Fruit fly (Drosophila melanogaster) whole organism, embryonic: ENCODE measurements around the gene BBIP1.

ENCODE experiments used
- Bdp1 ChIP-seq: fragments of 200-800 bp; sonication (Bioruptor generic); optimal IDR thresholded peaks from 3 replicates; lab custom pipeline; 2016; ENCODE audit warnings: missing biosample characterization, missing genetic modification characterization
- CG10366 ChIP-seq: fragments of 200-800 bp; sonication (Bioruptor generic); IDR thresholded peaks from 2 replicates; pipeline ENCODE4 v1.3.6; 2022; ENCODE audit warnings: missing biosample characterization, missing genetic modification characterization
- CG11560 ChIP-seq: fragments of 200-800 bp; sonication (Bioruptor generic); IDR thresholded peaks from 3 replicates; pipeline ENCODE4 v1.3.6; 2022; ENCODE audit warnings: missing biosample characterization, missing genetic modification characterization
- CG11696 ChIP-seq: fragments of 200-800 bp; sonication (Bioruptor generic); IDR thresholded peaks from 2 replicates; pipeline ENCODE4 v1.3.6; 2022; ENCODE audit warnings: missing biosample characterization, missing genetic modification characterization
- CG12744 ChIP-seq: fragments of 200-800 bp; sonication (Bioruptor generic); optimal IDR thresholded peaks from 2 replicates; lab custom pipeline; 2016; ENCODE audit warnings: missing biosample characterization, missing genetic modification characterization
- CG12942 ChIP-seq: fragments of 200-800 bp; sonication (Bioruptor generic); optimal IDR thresholded peaks from 3 replicates; lab custom pipeline; 2016; ENCODE audit warnings: missing biosample characterization, missing genetic modification characterization
- CG13775 ChIP-seq: fragments of 200-800 bp; sonication (Bioruptor generic); optimal IDR thresholded peaks from 3 replicates; lab custom pipeline; 2017; ENCODE audit warnings: missing biosample characterization, mild to moderate bottlenecking, missing genetic modification characterization
- CG17359 ChIP-seq: fragments of 200-800 bp; sonication (Bioruptor generic); optimal IDR thresholded peaks from 3 replicates; lab custom pipeline; 2018; ENCODE audit warnings: missing biosample characterization, mild to moderate bottlenecking, missing genetic modification characterization, moderate library complexity
- CG18619 ChIP-seq: fragments of 200-800 bp; sonication (Bioruptor generic); optimal IDR thresholded peaks from 3 replicates; lab custom pipeline; 2017; ENCODE audit warnings: missing biosample characterization, mild to moderate bottlenecking, missing genetic modification characterization
- CG2202 ChIP-seq: fragments of 200-800 bp; sonication (Bioruptor generic); optimal IDR thresholded peaks from 2 replicates; lab custom pipeline; 2018; ENCODE audit warnings: missing biosample characterization, mild to moderate bottlenecking, missing genetic modification characterization
- CG2678 ChIP-seq: fragments of 200-800 bp; sonication (Bioruptor generic); optimal IDR thresholded peaks from 3 replicates; lab custom pipeline; 2019; ENCODE audit warnings: missing biosample characterization, mild to moderate bottlenecking, missing genetic modification characterization, moderate library complexity
- CG2875 ChIP-seq: fragments of 200-800 bp; sonication (Bioruptor generic); optimal IDR thresholded peaks from 2 replicates; lab custom pipeline; 2017; ENCODE audit warnings: missing biosample characterization, mild to moderate bottlenecking, missing genetic modification characterization, missing genetic modification reagents
- CG2889 ChIP-seq: fragments of 200-800 bp; sonication (Bioruptor generic); IDR thresholded peaks from 3 replicates; pipeline ENCODE4 v1.3.6; 2022; ENCODE audit warnings: missing biosample characterization, missing genetic modification characterization
- CG30020 ChIP-seq: fragments of 200-800 bp; optimal IDR thresholded peaks from 2 replicates; lab custom pipeline; 2019; ENCODE audit warnings: missing biosample characterization, mild to moderate bottlenecking, missing genetic modification characterization, moderate library complexity
- CG31388 ChIP-seq: fragments of 200-800 bp; sonication (Bioruptor generic); optimal IDR thresholded peaks from 2 replicates; lab custom pipeline; 2016; ENCODE audit warnings: missing biosample characterization, missing genetic modification characterization
- CG32767 ChIP-seq: fragments of 200-800 bp; sonication (Bioruptor generic); IDR thresholded peaks from 2 replicates; pipeline ENCODE4 v1.3.6; 2022; ENCODE audit warnings: missing biosample characterization, missing genetic modification characterization
- CG3838 ChIP-seq: fragments of 200-800 bp; sonication (Bioruptor generic); optimal IDR thresholded peaks from 3 replicates; lab custom pipeline; 2016; ENCODE audit warnings: missing biosample characterization, missing genetic modification characterization
- CG3995 ChIP-seq: fragments of 200-800 bp; sonication (Bioruptor generic); optimal IDR thresholded peaks from 3 replicates; lab custom pipeline; 2016; ENCODE audit warnings: missing biosample characterization, missing genetic modification characterization
- CG6813 ChIP-seq: fragments of 200-800 bp; sonication (Bioruptor generic); optimal IDR thresholded peaks from 2 replicates; lab custom pipeline; 2017; ENCODE audit warnings: missing biosample characterization, missing genetic modification characterization, mild to moderate bottlenecking, moderate library complexity, missing genetic modification reagents
- CG7745 ChIP-seq: fragments of 200-800 bp; sonication (Bioruptor generic); optimal IDR thresholded peaks from 2 replicates; lab custom pipeline; 2018; ENCODE audit warnings: missing biosample characterization, mild to moderate bottlenecking, missing genetic modification characterization, moderate library complexity
- CG9932 ChIP-seq: fragments of 200-800 bp; sonication (Bioruptor generic); IDR thresholded peaks from 2 replicates; pipeline ENCODE4 v1.3.6; 2022; ENCODE audit warnings: missing biosample characterization, missing genetic modification characterization
- Camta ChIP-seq: fragments of 200-800 bp; sonication (Bioruptor generic); optimal IDR thresholded peaks from 2 replicates; lab custom pipeline; 2016; ENCODE audit warnings: missing biosample characterization, missing genetic modification characterization
- Hsf ChIP-seq: fragments of 200-800 bp; sonication (Bioruptor generic); optimal IDR thresholded peaks from 3 replicates; lab custom pipeline; 2016; ENCODE audit warnings: missing biosample characterization, missing genetic modification characterization
- Jarid2 ChIP-seq: fragments of 200-800 bp; sonication (Bioruptor generic); optimal IDR thresholded peaks from 3 replicates; lab custom pipeline; 2017; ENCODE audit warnings: mild to moderate bottlenecking, missing biosample characterization, missing genetic modification reagents, missing genetic modification characterization
- Oli ChIP-seq: fragments of 200-800 bp; sonication (Bioruptor generic); optimal IDR thresholded peaks from 2 replicates; lab custom pipeline; 2018; ENCODE audit warnings: missing biosample characterization, mild to moderate bottlenecking, missing genetic modification characterization, moderate library complexity
- Poxn ChIP-seq: fragments of 200-800 bp; sonication (Bioruptor generic); IDR thresholded peaks from 2 replicates; pipeline ENCODE4 v1.3.6; 2022; ENCODE audit warnings: missing biosample characterization, missing genetic modification characterization
- Scr ChIP-seq: fragments of 200-800 bp; sonication (Bioruptor generic); IDR thresholded peaks from 2 replicates; pipeline ENCODE4 v1.3.6; 2022; ENCODE audit warnings: missing biosample characterization, missing genetic modification characterization; ENCODE audit not compliant: partially characterized antibody
- TFAM ChIP-seq: fragments of 200-800 bp; sonication (Bioruptor generic); optimal IDR thresholded peaks from 2 replicates; lab custom pipeline; 2017; ENCODE audit warnings: missing biosample characterization, missing genetic modification characterization, inconsistent platforms
- Usf ChIP-seq: fragments of 200-800 bp; sonication (Bioruptor generic); optimal IDR thresholded peaks from 2 replicates; lab custom pipeline; 2017; ENCODE audit warnings: missing genotype, missing biosample characterization, missing genetic modification characterization
- Vsx1 ChIP-seq: fragments of 200-800 bp; sonication (Bioruptor generic); optimal IDR thresholded peaks from 2 replicates; lab custom pipeline; 2017; ENCODE audit warnings: missing biosample characterization, mild to moderate bottlenecking, missing genetic modification characterization, missing genetic modification reagents
- ac ChIP-seq: fragments of 200-800 bp; sonication (Bioruptor generic); optimal IDR thresholded peaks from 3 replicates; lab custom pipeline; 2017; ENCODE audit warnings: missing biosample characterization, mild to moderate bottlenecking, missing genetic modification characterization
- aop ChIP-seq: fragments of 200-800 bp; sonication (Bioruptor generic); IDR thresholded peaks from 2 replicates; pipeline ENCODE4 v1.3.6; 2022; ENCODE audit warnings: missing biosample characterization, missing genetic modification characterization
- btn ChIP-seq: fragments of 200-800 bp; sonication (Bioruptor generic); optimal IDR thresholded peaks from 2 replicates; lab custom pipeline; 2016; ENCODE audit warnings: missing biosample characterization, missing genetic modification characterization
- chn ChIP-seq: fragments of 200-800 bp; sonication (Bioruptor generic); optimal IDR thresholded peaks from 2 replicates; lab custom pipeline; 2016; ENCODE audit warnings: missing biosample characterization, missing genetic modification characterization
- danr ChIP-seq: fragments of 200-800 bp; sonication (Bioruptor generic); IDR thresholded peaks from 2 replicates; pipeline ENCODE4 v1.3.6; 2022; ENCODE audit warnings: missing biosample characterization, missing genetic modification characterization
- exex ChIP-seq: fragments of 200-800 bp; sonication (Bioruptor generic); optimal IDR thresholded peaks from 4 replicates; lab custom pipeline; 2018; ENCODE audit warnings: missing biosample characterization, mild to moderate bottlenecking, missing genetic modification characterization, moderate library complexity
- gem ChIP-seq: fragments of 200-800 bp; sonication (Bioruptor generic); optimal IDR thresholded peaks from 2 replicates; lab custom pipeline; 2019; ENCODE audit warnings: missing biosample characterization, mild to moderate bottlenecking, missing genetic modification characterization, moderate library complexity
- grn ChIP-seq: fragments of 200-800 bp; sonication (Bioruptor generic); optimal IDR thresholded peaks from 3 replicates; lab custom pipeline; 2017; ENCODE audit warnings: missing biosample characterization, missing genetic modification characterization
- gsb ChIP-seq: fragments of 200-800 bp; sonication (Bioruptor generic); IDR thresholded peaks from 2 replicates; pipeline ENCODE4 v1.3.6; 2022; ENCODE audit warnings: missing biosample characterization, missing genetic modification characterization
- luna ChIP-seq: fragments of 200-800 bp; sonication (Bioruptor generic); optimal IDR thresholded peaks from 2 replicates; lab custom pipeline; 2016; ENCODE audit warnings: missing biosample characterization, missing genetic modification characterization
- odd ChIP-seq: fragments of 200-800 bp; sonication (Bioruptor generic); optimal IDR thresholded peaks from 2 replicates; lab custom pipeline; 2017; ENCODE audit warnings: missing biosample characterization, mild to moderate bottlenecking, missing genetic modification characterization
- otp ChIP-seq: fragments of 200-800 bp; sonication (Bioruptor generic); IDR thresholded peaks from 3 replicates; pipeline ENCODE4, ENCODE4 v1.3.6; 2022; ENCODE audit warnings: missing biosample characterization, missing genetic modification characterization
- pita ChIP-seq: fragments of 200-800 bp; sonication (Bioruptor generic); optimal IDR thresholded peaks from 2 replicates; lab custom pipeline; 2017; ENCODE audit warnings: missing biosample characterization, mild to moderate bottlenecking, missing genetic modification characterization
- pnt ChIP-seq: fragments of 200-800 bp; sonication (Bioruptor generic); optimal IDR thresholded peaks from 3 replicates; lab custom pipeline; 2016; ENCODE audit warnings: missing biosample characterization, missing genetic modification characterization
- sens ChIP-seq: fragments of 200-800 bp; sonication (Bioruptor generic); peaks from one replicate; lab custom pipeline; 2016; ENCODE audit warnings: missing biosample characterization, missing genetic modification characterization
- sens-2 ChIP-seq: fragments of 200-800 bp; sonication (Bioruptor generic); IDR thresholded peaks from 2 replicates; pipeline ENCODE4 v1.3.6; 2022; ENCODE audit warnings: missing biosample characterization, missing genetic modification characterization
- ssp ChIP-seq: fragments of 200-800 bp; sonication (Bioruptor generic); IDR thresholded peaks from 2 replicates; pipeline ENCODE4 v1.3.6; 2022; ENCODE audit warnings: missing biosample characterization, missing genetic modification characterization
- stwl ChIP-seq: fragments of 200-800 bp; sonication (Bioruptor generic); optimal IDR thresholded peaks from 3 replicates; lab custom pipeline; 2018; ENCODE audit warnings: missing biosample characterization, mild to moderate bottlenecking, missing genetic modification characterization, moderate library complexity
- tap ChIP-seq: fragments of 200-800 bp; optimal IDR thresholded peaks from 3 replicates; lab custom pipeline; 2019; ENCODE audit warnings: missing biosample characterization, mild to moderate bottlenecking, missing genetic modification characterization, moderate library complexity
- trem ChIP-seq: fragments of 200-800 bp; optimal IDR thresholded peaks from 3 replicates; lab custom pipeline; 2019; ENCODE audit warnings: missing biosample characterization, mild to moderate bottlenecking, missing genetic modification characterization, moderate library complexity
- ttk ChIP-seq: fragments of 200-800 bp; sonication (Bioruptor generic); IDR thresholded peaks from 2 replicates; pipeline ENCODE4 v2.1.2; 2022; ENCODE audit warnings: missing biosample characterization, missing genetic modification characterization
- usp ChIP-seq: fragments of >200 bp; optimal IDR thresholded peaks from 2 replicates; lab custom pipeline; 2017; ENCODE audit warnings: missing biosample characterization, missing genetic modification characterization

The BBIP1 gene

dm6 chr3R:9390201-9390600, 14.0 kb upstream of the BBIP1 start (continued):
- peak; percentile 25 for TF ChIP-seq CG2875 (GFP tag; lab: Kevin White, UChicago)
- TF ChIP-seq CG9932 (GFP tag; lab: Robert Waterston, UW), result no peak
- TF ChIP-seq chn, result no peak
- no peak for TF ChIP-seq pita (GFP tag; lab: Kevin White, UChicago)
- no peak for TF ChIP-seq CG10366 (GFP tag; lab: Robert Waterston, UW)
- no peak for TF ChIP-seq CG7745 (tag; lab: Kevin White, UChicago)
- TF ChIP-seq gem (tag; lab: Kevin White, UChicago), result peak; percentile 9
- TF ChIP-seq ssp (GFP tag; lab: Robert Waterston, UW), result no peak
- no peak for TF ChIP-seq CG32767
- TF ChIP-seq CG17359 (tag; lab: Kevin White, UChicago), result no peak
- no peak for TF ChIP-seq Jarid2 (GFP tag; lab: Kevin White, UChicago)
- TF ChIP-seq aop (GFP tag; lab: Robert Waterston, UW), result no peak
- no peak for TF ChIP-seq btn (GFP tag; lab: Kevin White, UChicago)
- TF ChIP-seq Camta (GFP tag; lab: Kevin White, UChicago), result no peak
- TF ChIP-seq CG18619 (GFP tag; lab: Kevin White, UChicago), result no peak
- TF ChIP-seq Hsf (GFP tag; lab: Kevin White, UChicago), result no peak
- TF ChIP-seq Scr, result no peak
- TF ChIP-seq usp (GFP tag; lab: Kevin White, UChicago), result no peak
- no peak for TF ChIP-seq CG3838 (GFP tag; lab: Kevin White, UChicago)
- TF ChIP-seq ac (GFP tag; lab: Kevin White, UChicago), result no peak
- no peak for TF ChIP-seq CG12942 (GFP tag; lab: Kevin White, UChicago)
- peak; percentile 6 for TF ChIP-seq odd (GFP tag; lab: Kevin White, UChicago)
- TF ChIP-seq CG2678 (tag; lab: Kevin White, UChicago), result peak; percentile 40
- TF ChIP-seq CG6813 (GFP tag; lab: Kevin White, UChicago), result peak; percentile 51
- TF ChIP-seq pnt, result no peak
- no peak for TF ChIP-seq stwl (tag; lab: Kevin White, UChicago)
- no peak for TF ChIP-seq danr (GFP tag; lab: Robert Waterston, UW)

dm6 chr3R:9392421-9392820, 11.8 kb upstream of the BBIP1 start:
- TF ChIP-seq exex, result peak; percentile 53
- no peak for TF ChIP-seq tap (tag; lab: Kevin White, UChicago)
- no peak for TF ChIP-seq CG13775
- peak; percentile 3 for TF ChIP-seq Vsx1 (GFP tag; lab: Kevin White, UChicago)
- peak; percentile 53 for TF ChIP-seq sens (GFP tag; lab: Kevin White, UChicago)
- no peak for TF ChIP-seq gsb
- TF ChIP-seq grn (GFP tag; lab: Kevin White, UChicago), result peak; percentile 20

DNA sequence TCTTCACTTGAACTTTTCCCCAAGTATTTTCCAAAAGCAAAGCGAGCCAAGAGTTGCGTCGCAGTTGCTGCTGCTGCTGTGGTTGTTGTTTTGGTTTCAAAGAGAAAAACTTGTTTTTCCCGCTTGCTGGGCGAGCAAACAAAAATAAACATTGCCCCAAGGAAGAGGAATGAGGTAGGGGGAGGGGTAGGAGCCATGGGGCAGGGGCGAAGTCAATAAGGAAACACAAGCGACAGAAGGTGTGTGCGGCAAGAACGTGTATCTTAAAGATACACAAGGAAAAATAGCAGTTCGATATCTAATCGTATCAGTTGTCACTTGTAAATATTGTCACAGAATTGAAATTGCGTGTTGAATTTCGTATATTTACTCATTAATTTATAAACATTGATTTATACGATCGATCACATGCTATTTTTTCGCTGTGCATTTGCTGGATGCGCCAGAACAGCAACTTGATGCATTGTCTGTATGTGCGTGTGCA, 10.6 kb upstream of the BBIP1 start:
- TF ChIP-seq Usf (peak; percentile 21), CG2202 (tag; lab: Kevin White, UChicago) (peak; percentile 88), ttk (GFP tag; lab: Robert Waterston, UW) (peak; percentile 54; the same call in 1 of the 2 replicates), otp (peak; percentile 72), CG12744 (no peak), CG11560 (tag; lab: Robert Waterston, UW) (no peak), CG11696 (no peak), Poxn (GFP tag; lab: Robert Waterston, UW) (no peak), trem (peak; percentile 76), Oli (peak; percentile 69), CG3995 (GFP tag; lab: Kevin White, UChicago) (no peak), CG2889 (GFP tag; lab: Robert Waterston, UW) (no peak), sens-2 (GFP tag; lab: Robert Waterston, UW) (peak; percentile 48), CG31388 (no peak), Bdp1 (GFP tag; lab: Kevin White, UChicago) (peak; percentile 33), luna (GFP tag; lab: Kevin White, UChicago) (no peak), TFAM (peak; percentile 48), CG30020 (tag; lab: Kevin White, UChicago) (peak; percentile 18)
